Worm (Caenorhabditis elegans) whole organism, L4 larva: Measurements from ENCODE around the gene F08G5.3.

ENCODE experiments used
- F49E8.2 ChIP-seq: sonication (generic microtip); optimal IDR thresholded peaks from 2 replicates; lab custom pipeline; 2016; ENCODE audit warnings: missing compliant biosample characterization, mild to moderate bottlenecking, missing genetic modification characterization, borderline replicate concordance
- T20F7.1 ChIP-seq: fragments of 200-800 bp; sonication (Bioruptor generic); optimal IDR thresholded peaks from 2 replicates; lab custom pipeline; 2018; ENCODE audit warnings: mild to moderate bottlenecking, missing genetic modification characterization, missing compliant biosample characterization
- Y48G9A.11 ChIP-seq: fragments of 200-800 bp; sonication (Bioruptor generic); IDR thresholded peaks from 2 replicates; pipeline ENCODE4 v1.3.6; 2022; ENCODE audit warnings: missing genetic modification reagents, missing genetic modification characterization, missing compliant biosample characterization
- Y5F2A.4 ChIP-seq: fragments of 200-800 bp; sonication (Bioruptor generic); optimal IDR thresholded peaks from 2 replicates; lab custom pipeline; 2018; ENCODE audit warnings: mild to moderate bottlenecking, missing genetic modification characterization, missing compliant biosample characterization
- Y75B8A.6 ChIP-seq: fragments of 200-800 bp; sonication (Bioruptor generic); IDR thresholded peaks from 2 replicates; pipeline ENCODE4 v1.3.6; 2022; ENCODE audit warnings: missing genetic modification reagents, missing genetic modification characterization, missing compliant biosample characterization
- ZK546.5 ChIP-seq, 2 experiments: sonication (generic microtip); optimal IDR thresholded peaks; 2 replicates each; lab custom pipeline; 2017; ENCODE audit warnings: missing biosample characterization in 2 of 2, missing genetic modification characterization in 2 of 2
- ceh-28 ChIP-seq: fragments of 150-350 bp; optimal IDR thresholded peaks from 2 replicates; lab custom pipeline; 2014; ENCODE audit warnings: missing biosample characterization, missing genetic modification reagents, missing genetic modification characterization
- ceh-32 ChIP-seq: sonication (generic microtip); optimal IDR thresholded peaks from 2 replicates; lab custom pipeline; 2016; ENCODE audit warnings: mild to moderate bottlenecking, missing genetic modification characterization, missing compliant biosample characterization; ENCODE audit not compliant: poor library complexity
- ceh-82 ChIP-seq: sonication (generic microtip); optimal IDR thresholded peaks from 2 replicates; lab custom pipeline; 2017; ENCODE audit warnings: missing biosample characterization, missing genetic modification characterization
- ces-1 ChIP-seq: fragments of 150-350 bp; sonication (generic microtip); optimal IDR thresholded peaks from 4 replicates; lab custom pipeline; 2014; ENCODE audit warnings: missing biosample characterization, missing genetic modification reagents, missing genetic modification characterization
- ctbp-1 ChIP-seq: fragments of 200-800 bp; sonication (Bioruptor generic); IDR thresholded peaks from 2 replicates; pipeline ENCODE4 v1.3.6; 2022; ENCODE audit warnings: missing genetic modification reagents, missing genetic modification characterization, missing compliant biosample characterization
- daf-16 ChIP-seq, 3 experiments: sonication (generic microtip); optimal IDR thresholded peaks; 2 replicates each; lab custom pipeline; 2016 to 2017; ENCODE audit warnings: missing genetic modification characterization in 3 of 3, missing genetic modification reagents in 3 of 3, mild to moderate bottlenecking in 2 of 3, missing compliant biosample characterization in 2 of 3, missing biosample characterization in 1 of 3, moderate library complexity in 1 of 3
- daf-19 ChIP-seq: fragments of 200-800 bp; sonication (Bioruptor generic); conservative IDR thresholded peaks from 2 replicates; pipeline ENCODE4 v1.3.6; 2022; ENCODE audit warnings: missing genetic modification characterization, missing compliant biosample characterization
- daf-8 ChIP-seq: fragments of 200-800 bp; sonication (Bioruptor generic); IDR thresholded peaks from 2 replicates; pipeline ENCODE4 v1.3.6; 2022; ENCODE audit warnings: missing genetic modification characterization, missing compliant biosample characterization
- dmd-6 ChIP-seq: fragments of 200-800 bp; sonication (Bioruptor generic); IDR thresholded peaks from 2 replicates; pipeline ENCODE4 v1.3.6; 2022; ENCODE audit warnings: missing genetic modification reagents, missing genetic modification characterization, missing compliant biosample characterization
- dmd-9 ChIP-seq: fragments of 200-800 bp; sonication (Bioruptor generic); IDR thresholded peaks from 2 replicates; pipeline ENCODE4 v1.3.6; 2022; ENCODE audit warnings: missing genetic modification reagents, missing genetic modification characterization, missing compliant biosample characterization
- dve-1 ChIP-seq: sonication (generic microtip); optimal IDR thresholded peaks from 2 replicates; lab custom pipeline; 2017; ENCODE audit warnings: antibody characterized with exemption, mild to moderate bottlenecking, missing genetic modification characterization, missing compliant biosample characterization; ENCODE audit not compliant: insufficient read depth
- egl-27 ChIP-seq: sonication (generic microtip); optimal IDR thresholded peaks from 3 replicates; lab custom pipeline; 2017; ENCODE audit warnings: missing biosample characterization, missing genetic modification reagents, missing genetic modification characterization
- gei-8 ChIP-seq: fragments of 200-800 bp; sonication (Bioruptor generic); optimal IDR thresholded peaks from 2 replicates; lab custom pipeline; 2018; ENCODE audit warnings: mild to moderate bottlenecking, missing genetic modification characterization, missing compliant biosample characterization
- hlh-11 ChIP-seq: fragments of 200-800 bp; sonication (Bioruptor generic); optimal IDR thresholded peaks from 2 replicates; lab custom pipeline; 2018; ENCODE audit warnings: mild to moderate bottlenecking, missing genetic modification characterization, missing compliant biosample characterization
- hlh-30 ChIP-seq: sonication (generic microtip); optimal IDR thresholded peaks from 2 replicates; lab custom pipeline; 2017; ENCODE audit warnings: antibody characterized with exemption, mild to moderate bottlenecking, missing genetic modification characterization, missing compliant biosample characterization; ENCODE audit not compliant: insufficient read depth
- hmg-1.1 ChIP-seq: fragments of 200-800 bp; sonication (Bioruptor generic); IDR thresholded peaks from 2 replicates; pipeline ENCODE4 v1.3.6; 2022; ENCODE audit warnings: missing genetic modification reagents, missing genetic modification characterization, missing compliant biosample characterization
- lin-1 ChIP-seq: fragments of 200-800 bp; sonication (Bioruptor generic); IDR thresholded peaks from 2 replicates; pipeline ENCODE4 v1.3.6; 2022; ENCODE audit warnings: missing genetic modification reagents, missing genetic modification characterization, missing compliant biosample characterization
- lin-38 ChIP-seq: fragments of 200-800 bp; sonication (Bioruptor generic); IDR thresholded peaks from 2 replicates; pipeline ENCODE4 v1.3.6; 2022; ENCODE audit warnings: missing genetic modification reagents, missing genetic modification characterization, missing compliant biosample characterization
- lin-39 ChIP-seq: fragments of 150-350 bp; optimal IDR thresholded peaks from 2 replicates; lab custom pipeline; 2014; ENCODE audit warnings: missing biosample characterization, missing genetic modification reagents, missing genetic modification characterization
- lir-3 ChIP-seq: sonication (generic microtip); optimal IDR thresholded peaks from 2 replicates; lab custom pipeline; 2016; ENCODE audit warnings: mild to moderate bottlenecking, missing genetic modification characterization, missing compliant biosample characterization
- mdt-29 ChIP-seq: fragments of 200-800 bp; sonication (Bioruptor generic); IDR thresholded peaks from 2 replicates; pipeline ENCODE4 v1.3.6; 2022; ENCODE audit warnings: missing genetic modification reagents, missing genetic modification characterization, missing compliant biosample characterization
- mep-1 ChIP-seq: fragments of 150-350 bp; sonication (generic microtip); optimal IDR thresholded peaks from 3 replicates; lab custom pipeline; 2014; ENCODE audit warnings: missing biosample characterization, missing genetic modification characterization
- mxl-3 ChIP-seq: fragments of 200-800 bp; sonication (Bioruptor generic); optimal IDR thresholded peaks from 2 replicates; lab custom pipeline; 2018; ENCODE audit warnings: mild to moderate bottlenecking, missing genetic modification characterization, missing compliant biosample characterization
- nhr-102 ChIP-seq: sonication (generic microtip); optimal IDR thresholded peaks from 2 replicates; lab custom pipeline; 2016; ENCODE audit warnings: mild to moderate bottlenecking, missing genetic modification characterization, moderate library complexity, missing compliant biosample characterization
- nhr-111 ChIP-seq: fragments of 200-800 bp; sonication (Bioruptor generic); optimal IDR thresholded peaks from 2 replicates; lab custom pipeline; 2018; ENCODE audit warnings: mild to moderate bottlenecking, missing genetic modification characterization, missing compliant biosample characterization
- nhr-237 ChIP-seq: sonication (generic microtip); optimal IDR thresholded peaks from 2 replicates; lab custom pipeline; 2017; ENCODE audit warnings: missing biosample characterization, missing genetic modification characterization
- nhr-25 ChIP-seq: sonication (generic microtip); optimal IDR thresholded peaks from 2 replicates; lab custom pipeline; 2017; ENCODE audit warnings: missing genetic modification characterization, mild to moderate bottlenecking, missing compliant biosample characterization, antibody characterized with exemption, moderate library complexity, borderline replicate concordance; ENCODE audit not compliant: insufficient read depth
- nhr-42 ChIP-seq: fragments of 200-800 bp; sonication (Bioruptor generic); IDR thresholded peaks from 2 replicates; pipeline ENCODE4 v1.3.6; 2022; ENCODE audit warnings: missing genetic modification characterization, missing compliant biosample characterization
- pha-4 ChIP-seq, 2 experiments: fragments of 150-350 bp in 1 of 2; fragments of 200-800 bp in 1 of 2; sonication (Bioruptor generic) in 1 of 2; IDR thresholded peaks in 1 of 2; optimal IDR thresholded peaks in 1 of 2; 2 replicates each; pipeline versions ENCODE4 v1.3.6 to Lab custom; 2014 to 2022; ENCODE audit warnings: missing genetic modification characterization in 2 of 2, missing genetic modification reagents in 2 of 2, missing biosample characterization in 1 of 2, missing compliant biosample characterization in 1 of 2
- php-3 ChIP-seq: fragments of 200-800 bp; sonication (Bioruptor generic); IDR thresholded peaks from 2 replicates; pipeline ENCODE4 v1.3.6; 2022; ENCODE audit warnings: missing genetic modification reagents, missing genetic modification characterization, missing compliant biosample characterization
- pqm-1 ChIP-seq: sonication (generic microtip); optimal IDR thresholded peaks from 2 replicates; lab custom pipeline; 2017; ENCODE audit warnings: missing biosample characterization, missing genetic modification characterization
- saeg-2 ChIP-seq: fragments of 200-800 bp; sonication (Bioruptor generic); IDR thresholded peaks from 2 replicates; pipeline ENCODE4 v1.3.6; 2022; ENCODE audit warnings: missing genetic modification reagents, missing genetic modification characterization, missing compliant biosample characterization
- set-16 ChIP-seq: fragments of 200-800 bp; sonication (Bioruptor generic); IDR thresholded peaks from 2 replicates; pipeline ENCODE4 v1.3.6; 2022; ENCODE audit warnings: missing genetic modification reagents, missing genetic modification characterization, missing compliant biosample characterization
- snpc-1.2 ChIP-seq: fragments of 200-800 bp; sonication (Bioruptor generic); IDR thresholded peaks from 2 replicates; pipeline ENCODE4 v1.3.6; 2022; ENCODE audit warnings: missing genetic modification reagents, missing genetic modification characterization, missing compliant biosample characterization
- snpc-4 ChIP-seq: fragments of 150-350 bp; optimal IDR thresholded peaks from 2 replicates; lab custom pipeline; 2014; ENCODE audit warnings: missing biosample characterization, missing genetic modification characterization
- spr-3 ChIP-seq: fragments of 200-800 bp; sonication (Bioruptor generic); optimal IDR thresholded peaks from 2 replicates; lab custom pipeline; 2018; ENCODE audit warnings: mild to moderate bottlenecking, missing genetic modification characterization, missing compliant biosample characterization
- tag-97 ChIP-seq: fragments of 200-800 bp; sonication (Bioruptor generic); IDR thresholded peaks from 2 replicates; pipeline ENCODE4 v1.3.6; 2022; ENCODE audit warnings: missing genetic modification characterization, missing compliant biosample characterization
- tra-1 ChIP-seq: fragments of 200-800 bp; sonication (Bioruptor generic); IDR thresholded peaks from 2 replicates; pipeline ENCODE4 v1.3.6; 2022; ENCODE audit warnings: missing genetic modification reagents, missing genetic modification characterization, missing compliant biosample characterization
- unc-130 ChIP-seq: sonication (generic microtip); optimal IDR thresholded peaks from 2 replicates; lab custom pipeline; 2016; ENCODE audit warnings: missing genetic modification reagents, missing genetic modification characterization, missing compliant biosample characterization
- zag-1 ChIP-seq: fragments of 150-350 bp; optimal IDR thresholded peaks from 2 replicates; lab custom pipeline; 2014; ENCODE audit warnings: missing biosample characterization, missing genetic modification characterization
- ztf-11 ChIP-seq: fragments of 150-350 bp; optimal IDR thresholded peaks from 2 replicates; lab custom pipeline; 2014; ENCODE audit warnings: missing biosample characterization, missing genetic modification characterization

F08G5.3 gene

ce11 chrIV:12417536-12418195 lies at the start of gene F08G5.3 (continued):
- TF ChIP-seq hlh-11 (tag; lab: Kevin White, UChicago), result peak; percentile 59
- TF ChIP-seq mxl-3 (GFP tag; lab: Kevin White, UChicago), result no peak
- TF ChIP-seq spr-3 (GFP tag; lab: Kevin White, UChicago), result peak; percentile 53
- peak; percentile 25 for TF ChIP-seq Y5F2A.4 (GFP tag; lab: Kevin White, UChicago)
- no peak for TF ChIP-seq nhr-237 (tag; lab: Kevin White, UChicago)
- TF ChIP-seq ceh-82 (tag; lab: Kevin White, UChicago), result no peak
- peak; percentile 49 for TF ChIP-seq lir-3 (tag; lab: Kevin White, UChicago)
- peak; percentile 65 for TF ChIP-seq nhr-102 (tag; lab: Kevin White, UChicago)
- TF ChIP-seq php-3 (GFP tag; lab: Robert Waterston, UW), result peak; percentile 31; the same call in 1 of the 2 replicates
- peak; percentile 68 for TF ChIP-seq unc-130
- TF ChIP-seq egl-27 (tag; lab: Kevin White, UChicago), result no peak
- TF ChIP-seq gei-8 (GFP tag; lab: Kevin White, UChicago), result peak; percentile 72
- peak; percentile 51 for TF ChIP-seq F49E8.2 (tag; lab: Kevin White, UChicago)
- TF ChIP-seq nhr-111, result peak; percentile 69
- peak; percentile 86 for TF ChIP-seq Y48G9A.11 (GFP tag; lab: Robert Waterston, UW)
- no peak for TF ChIP-seq ceh-28 (tag; lab: Kevin White, UChicago)
- TF ChIP-seq dve-1 (tag; lab: Kevin White, UChicago), result peak; percentile 52
- peak; percentile 49 for TF ChIP-seq mep-1 (tag; lab: Kevin White, UChicago)
- TF ChIP-seq set-16 (GFP tag; lab: Robert Waterston, UW), result no peak
- TF ChIP-seq ceh-32 (tag; lab: Kevin White, UChicago), result no peak
- TF ChIP-seq lin-39, result no peak
- TF ChIP-seq ctbp-1, result peak; percentile 76
- TF ChIP-seq daf-8 (GFP tag; lab: Robert Waterston, UW), result no peak
- TF ChIP-seq daf-16 (GFP tag; optimal IDR thresholded peaks at IDR 0.05; lab: Kevin White, UChicago), result peak in 1 of 2 experiments; percentile 80
- peak; percentile 44 for TF ChIP-seq daf-16 (tag; optimal IDR thresholded peaks at IDR 0.05; lab: Kevin White, UChicago)
- TF ChIP-seq ces-1, result no peak
- peak; percentile 46 for TF ChIP-seq dmd-6 (GFP tag; lab: Robert Waterston, UW)
- peak; percentile 82 for TF ChIP-seq lin-38
- peak; percentile 72; the same call in 1 of the 2 replicates for TF ChIP-seq mdt-29
- TF ChIP-seq ztf-11 (tag; lab: Kevin White, UChicago), result no peak
- TF ChIP-seq snpc-4, result no peak
- TF ChIP-seq zag-1 (tag; lab: Kevin White, UChicago), result no peak
- peak; percentile 55; the same call in 1 of the 2 replicates for TF ChIP-seq lin-1 (GFP tag; lab: Robert Waterston, UW)
- no peak for TF ChIP-seq nhr-25 (tag; lab: Kevin White, UChicago)
- no peak for TF ChIP-seq ZK546.5 (tag; optimal IDR thresholded peaks at IDR 0.05; lab: Kevin White, UChicago)
- peak; percentile 91 for TF ChIP-seq snpc-1.2
- TF ChIP-seq Y75B8A.6, result 0 out of 2 replicates have a peak, but pooled peaks have one; percentile 53
- TF ChIP-seq saeg-2, result peak; percentile 66; the same call in 1 of the 2 replicates
- no peak for TF ChIP-seq daf-19 (GFP tag; lab: Robert Waterston, UW)
- TF ChIP-seq hmg-1.1, result peak; percentile 76
- peak; percentile 78 for TF ChIP-seq tra-1 (GFP tag; lab: Robert Waterston, UW)
- TF ChIP-seq tag-97 (GFP tag; lab: Robert Waterston, UW), result no peak
- TF ChIP-seq pqm-1 (tag; lab: Kevin White, UChicago), result no peak
- no peak for TF ChIP-seq nhr-42
- peak; percentile 74; the same call in 1 of the 2 replicates for TF ChIP-seq dmd-9 (GFP tag; lab: Robert Waterston, UW)
- TF ChIP-seq T20F7.1, result peak; percentile 41
- peak; percentile 59 for TF ChIP-seq hlh-30 (tag; lab: Kevin White, UChicago)
- TF ChIP-seq pha-4 (GFP tag; IDR thresholded peaks at IDR 0.05; lab: Robert Waterston, UW), result peak; percentile 91
- TF ChIP-seq pha-4 (tag; optimal IDR thresholded peaks at IDR 0.05; lab: Kevin White, UChicago), result no peak
